Worm (Caenorhabditis elegans): ENCODE measurements around the gene lgc-35.
A peak's percentile ranks its signal among the peaks of the same experiment; 100 is the strongest.

lgc-35 gene

DNA sequence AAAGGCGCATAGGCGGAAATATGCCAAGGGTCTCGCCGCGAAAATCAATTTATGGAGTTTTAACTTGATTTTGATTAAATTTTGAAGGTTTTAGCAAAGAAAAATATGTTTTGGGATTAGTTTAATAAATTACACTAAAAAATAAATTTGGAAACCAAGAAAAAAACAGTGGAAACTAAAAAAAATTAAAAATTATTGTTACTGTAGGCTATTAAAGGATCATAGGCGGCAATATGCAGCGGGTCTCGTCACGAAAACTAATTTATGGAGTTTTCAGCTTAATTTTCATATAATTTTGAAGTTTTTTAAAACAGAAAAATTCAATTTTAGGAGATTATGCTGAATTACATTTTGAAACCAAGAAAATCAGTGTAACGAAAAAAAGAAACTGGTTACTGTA lies 31.2 kb downstream of the lgc-35 start:
- TF ChIP-seq ama-1 (optimal IDR thresholded peaks at IDR 0.05) (no peak), Y55F3AM.14 (GFP tag; optimal IDR thresholded peaks at IDR 0.05) (no peak), sma-3 (GFP tag; optimal IDR thresholded peaks at IDR 0.05) (no peak)

ce11 chrII:12806602-12807182 lies 33.3 kb downstream of the lgc-35 start, which contains the start of gene spds-1:
spds-1 (plus strand) TSS chrII:12806899.
- peak; percentile 36 for TF ChIP-seq fos-1 (tag; optimal IDR thresholded peaks at IDR 0.05)
- TF ChIP-seq peb-1 (tag; optimal IDR thresholded peaks at IDR 0.05), result no peak
- TF ChIP-seq sma-3 (GFP tag; optimal IDR thresholded peaks at IDR 0.05), result no peak

DNA sequence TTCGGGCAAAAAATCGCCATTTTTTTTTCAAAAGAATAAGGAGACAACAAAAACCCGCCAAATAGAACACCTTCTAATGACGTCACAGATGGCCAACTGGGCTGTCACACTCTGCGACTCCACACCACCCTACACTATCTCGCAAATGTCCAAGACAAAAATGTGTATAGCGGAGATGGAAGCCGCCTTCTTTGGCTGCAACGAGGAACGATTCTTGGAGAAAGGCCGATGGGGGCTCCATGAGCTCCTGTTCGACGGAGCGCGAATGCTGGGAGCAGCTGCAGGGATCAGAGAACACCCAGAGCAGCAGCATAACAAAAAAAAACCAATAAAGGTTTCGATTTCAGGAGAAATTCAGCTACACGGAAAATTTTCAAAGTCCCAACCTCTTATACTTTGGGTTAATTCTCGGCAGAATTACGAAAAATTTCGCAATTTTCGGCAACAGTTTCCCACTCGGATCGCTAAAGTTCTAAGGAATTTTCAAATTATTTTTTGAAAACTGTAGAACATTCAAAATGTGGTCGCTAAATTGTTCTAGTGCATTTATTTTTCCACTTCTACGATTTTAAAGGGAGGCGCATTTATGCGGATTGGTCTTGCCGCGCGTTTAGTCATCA lies 34.1 kb downstream of the lgc-35 start:
- TF ChIP-seq crh-2 (tag; optimal IDR thresholded peaks at IDR 0.05) (peak; percentile 13), fos-1 (tag; optimal IDR thresholded peaks at IDR 0.05) (peak; percentile 11), F13H6.1 (tag; optimal IDR thresholded peaks at IDR 0.05) (peak; percentile 35), lin-11 (tag; optimal IDR thresholded peaks at IDR 0.05) (peak; percentile 45), nhr-129 (tag; optimal IDR thresholded peaks at IDR 0.05) (peak; percentile 54), zag-1 (tag; optimal IDR thresholded peaks at IDR 0.05) (peak; percentile 2), egl-27 (tag; optimal IDR thresholded peaks at IDR 0.05) (peak; percentile 9), ZK546.5 (tag; optimal IDR thresholded peaks at IDR 0.05) (no peak), unc-55 (GFP tag; optimal IDR thresholded peaks at IDR 0.05) (peak; percentile 76), lin-13 (GFP tag; optimal IDR thresholded peaks at IDR 0.05) (peak; percentile 31), ceh-16 (tag; optimal IDR thresholded peaks at IDR 0.05) (no peak), lsy-2 (tag; optimal IDR thresholded peaks at IDR 0.05) (peak; percentile 23 to 60), C34F6.9 (tag; optimal IDR thresholded peaks at IDR 0.05) (peak; percentile 58), nhr-10 (tag; optimal IDR thresholded peaks at IDR 0.05) (no peak)

- no peak for TF ChIP-seq R02D3.7 (tag; optimal IDR thresholded peaks at IDR 0.05)
- TF ChIP-seq ztf-11 (tag; optimal IDR thresholded peaks at IDR 0.05), result no peak
- no peak for TF ChIP-seq zag-1 (tag; optimal IDR thresholded peaks at IDR 0.05)
- TF ChIP-seq gmeb-1 (tag; optimal IDR thresholded peaks at IDR 0.05), result no peak
- no peak for TF ChIP-seq nhr-237 (tag; optimal IDR thresholded peaks at IDR 0.05)
- no peak for TF ChIP-seq snpc-4 (tag; optimal IDR thresholded peaks at IDR 0.05)
- no peak for TF ChIP-seq lin-39 (tag; optimal IDR thresholded peaks at IDR 0.05)
- no peak for TF ChIP-seq alr-1 (tag; optimal IDR thresholded peaks at IDR 0.05)
- no peak for TF ChIP-seq nhr-77 (tag; optimal IDR thresholded peaks at IDR 0.05)
- no peak for TF ChIP-seq mbf-1 (tag; optimal IDR thresholded peaks at IDR 0.05)
- no peak for TF ChIP-seq sma-3 (GFP tag; optimal IDR thresholded peaks at IDR 0.05)
- TF ChIP-seq peb-1 (tag; optimal IDR thresholded peaks at IDR 0.05), result no peak
Observed at ce11 chrII:12805161-12805560, 34.8 kb downstream of the lgc-35 start, which contains the start of the genes Y46G5A.18 and Y46G5A.47. Y46G5A.18 (minus strand) TSS chrII:12805261. Y46G5A.47 (minus strand) TSS chrII:12805306.

ce11 chrII:12799927-12800522 lies 39.9 kb downstream of the lgc-35 start:
- TF ChIP-seq aly-2 (tag; optimal IDR thresholded peaks at IDR 0.05), result no peak
- peak; percentile 66 for TF ChIP-seq crh-2 (tag; optimal IDR thresholded peaks at IDR 0.05)
- peak; percentile 8 for TF ChIP-seq ztf-4 (tag; optimal IDR thresholded peaks at IDR 0.05)
- TF ChIP-seq nhr-12 (tag; optimal IDR thresholded peaks at IDR 0.05), result no peak
- no peak for TF ChIP-seq lin-11 (tag; optimal IDR thresholded peaks at IDR 0.05)
- peak; percentile 56 for TF ChIP-seq blmp-1 (tag; optimal IDR thresholded peaks at IDR 0.05; ENCODE audit: insufficient read depth)
- no peak for TF ChIP-seq peb-1 (tag; optimal IDR thresholded peaks at IDR 0.05)
- TF ChIP-seq unc-39 (tag; optimal IDR thresholded peaks at IDR 0.05), result no peak
- TF ChIP-seq snpc-4 (tag; optimal IDR thresholded peaks at IDR 0.05), result no peak
- TF ChIP-seq alr-1 (tag; optimal IDR thresholded peaks at IDR 0.05), result no peak
- TF ChIP-seq ztf-1 (GFP tag; conservative IDR thresholded peaks at IDR 0.05), result no peak
- TF ChIP-seq C34F6.9 (tag; optimal IDR thresholded peaks at IDR 0.05), result peak; percentile 1
- no peak for TF ChIP-seq nhr-237 (tag; optimal IDR thresholded peaks at IDR 0.05)
- no peak for TF ChIP-seq zag-1 (tag; optimal IDR thresholded peaks at IDR 0.05)
- peak; percentile 59 for TF ChIP-seq nhr-25 (tag; optimal IDR thresholded peaks at IDR 0.05)
- TF ChIP-seq mbf-1 (tag; optimal IDR thresholded peaks at IDR 0.05), result no peak
- TF ChIP-seq nhr-11 (tag; optimal IDR thresholded peaks at IDR 0.05), result peak; percentile 66
- peak; percentile 73 to 89 for TF ChIP-seq lsy-2 (tag; optimal IDR thresholded peaks at IDR 0.05)
- no peak for TF ChIP-seq lin-13 (GFP tag; optimal IDR thresholded peaks at IDR 0.05)
- TF ChIP-seq mab-5 (tag; optimal IDR thresholded peaks at IDR 0.05), result no peak
- TF ChIP-seq R02D3.7 (tag; optimal IDR thresholded peaks at IDR 0.05), result no peak
- TF ChIP-seq ama-1 (optimal IDR thresholded peaks at IDR 0.05), result no peak
- no peak for TF ChIP-seq nhr-129 (tag; optimal IDR thresholded peaks at IDR 0.05)
- TF ChIP-seq nhr-6 (tag; optimal IDR thresholded peaks at IDR 0.05), result no peak
- no peak for TF ChIP-seq dmd-4 (tag; optimal IDR thresholded peaks at IDR 0.05)
- TF ChIP-seq egl-27 (tag; optimal IDR thresholded peaks at IDR 0.05), result no peak
- TF ChIP-seq sem-4 (tag; optimal IDR thresholded peaks at IDR 0.05), result no peak
- no peak for TF ChIP-seq nhr-77 (tag; optimal IDR thresholded peaks at IDR 0.05)
- TF ChIP-seq ZK546.5 (tag; optimal IDR thresholded peaks at IDR 0.05), result no peak
- no peak for TF ChIP-seq skn-1 (tag; optimal IDR thresholded peaks at IDR 0.05)
- no peak for TF ChIP-seq fos-1 (tag; optimal IDR thresholded peaks at IDR 0.05)
- no peak for TF ChIP-seq elt-1 (tag; optimal IDR thresholded peaks at IDR 0.05)

All from whole organism, L2 larva.